Worm (Caenorhabditis elegans): Measurements from ENCODE around the gene C44B9.2.

ce11 chrIII:10881462-10881861 lies 6.2 kb downstream of the C44B9.2 start, which contains the start of gene athp-1:
- TF ChIP-seq ces-1 (GFP tag; optimal IDR thresholded peaks at IDR 0.05) (no peak), nhr-12 (tag; optimal IDR thresholded peaks at IDR 0.05) (no peak), ztf-11 (tag; optimal IDR thresholded peaks at IDR 0.05) (no peak), lsy-2 (tag; optimal IDR thresholded peaks at IDR 0.05) (no peak), lin-13 (tag; optimal IDR thresholded peaks at IDR 0.05) (no peak), nhr-76 (tag; optimal IDR thresholded peaks at IDR 0.05) (no peak), unc-62 (GFP tag; optimal IDR thresholded peaks at IDR 0.05) (no peak), M03D4.4 (tag; optimal IDR thresholded peaks at IDR 0.05) (no peak), drap-1 (GFP tag; optimal IDR thresholded peaks at IDR 0.05) (no peak), snpc-4 (tag; optimal IDR thresholded peaks at IDR 0.05) (no peak), unc-39 (tag; optimal IDR thresholded peaks at IDR 0.05) (no peak)
